Fruit fly (Drosophila melanogaster) whole organism, embryonic: ENCODE data around the gene fan.
A peak's percentile ranks its signal among the peaks of the same experiment; 100 is the strongest.

Source experiments
- ATbp ChIP-seq: fragments of 200-800 bp; sonication (Bioruptor generic); optimal IDR thresholded peaks from 2 replicates; lab custom pipeline; 2017; ENCODE audit warnings: missing biosample characterization, mild to moderate bottlenecking, missing genetic modification characterization, missing genetic modification reagents
- Abd-B ChIP-seq: fragments of 200-800 bp; sonication (Bioruptor generic); optimal IDR thresholded peaks from 2 replicates; lab custom pipeline; 2018; ENCODE audit warnings: missing biosample characterization, mild to moderate bottlenecking, missing genetic modification characterization, moderate library complexity
- Awh ChIP-seq: fragments of 200-800 bp; sonication (Bioruptor generic); IDR thresholded peaks from 2 replicates; pipeline ENCODE4, ENCODE4 v1.3.6; 2022; ENCODE audit warnings: missing biosample characterization, missing genetic modification characterization
- Bdp1 ChIP-seq: fragments of 200-800 bp; sonication (Bioruptor generic); optimal IDR thresholded peaks from 3 replicates; lab custom pipeline; 2016; ENCODE audit warnings: missing biosample characterization, missing genetic modification characterization
- CG10431 ChIP-seq: fragments of 200-800 bp; sonication (Bioruptor generic); optimal IDR thresholded peaks from 3 replicates; lab custom pipeline; 2018; ENCODE audit warnings: missing biosample characterization, mild to moderate bottlenecking, missing genetic modification characterization
- CG11456 ChIP-seq: fragments of 200-800 bp; sonication (Bioruptor generic); IDR thresholded peaks from 3 replicates; pipeline ENCODE4 v1.3.6; 2022; ENCODE audit warnings: missing biosample characterization, missing genetic modification characterization
- CG12391 ChIP-seq: fragments of 200-800 bp; sonication (Bioruptor generic); optimal IDR thresholded peaks from 3 replicates; lab custom pipeline; 2018; ENCODE audit warnings: missing biosample characterization, mild to moderate bottlenecking, missing genetic modification characterization, moderate library complexity
- CG1529 ChIP-seq: fragments of 200-800 bp; sonication (Bioruptor generic); optimal IDR thresholded peaks from 3 replicates; lab custom pipeline; 2018; ENCODE audit warnings: missing biosample characterization, missing genetic modification characterization
- CG18599 ChIP-seq: fragments of 200-800 bp; sonication (Bioruptor generic); optimal IDR thresholded peaks from 3 replicates; lab custom pipeline; 2017; ENCODE audit warnings: missing biosample characterization, missing genetic modification characterization, mild to moderate bottlenecking, moderate library complexity, missing genetic modification reagents
- CG18764 ChIP-seq: fragments of 200-800 bp; sonication (Bioruptor generic); optimal IDR thresholded peaks from 3 replicates; lab custom pipeline; 2016; ENCODE audit warnings: missing biosample characterization, missing genetic modification characterization
- CG2875 ChIP-seq: fragments of 200-800 bp; sonication (Bioruptor generic); optimal IDR thresholded peaks from 2 replicates; lab custom pipeline; 2017; ENCODE audit warnings: missing biosample characterization, mild to moderate bottlenecking, missing genetic modification characterization, missing genetic modification reagents
- CG33557 ChIP-seq: fragments of 200-800 bp; sonication (Bioruptor generic); optimal IDR thresholded peaks from 2 replicates; lab custom pipeline; 2019; ENCODE audit warnings: missing biosample characterization, mild to moderate bottlenecking, missing genetic modification characterization, moderate library complexity
- CG3847 ChIP-seq: fragments of 200-800 bp; sonication (Bioruptor generic); IDR thresholded peaks from 2 replicates; pipeline ENCODE4 v1.3.6; 2022; ENCODE audit warnings: missing biosample characterization, missing genetic modification characterization
- CG43689 ChIP-seq: fragments of 200-800 bp; sonication (Bioruptor generic); IDR thresholded peaks from 2 replicates; pipeline ENCODE4 v1.3.6; 2022; ENCODE audit warnings: missing biosample characterization, missing genetic modification characterization
- CG6254 ChIP-seq: fragments of 200-800 bp; sonication (Bioruptor generic); optimal IDR thresholded peaks from 3 replicates; lab custom pipeline; 2017; ENCODE audit warnings: mild to moderate bottlenecking, missing biosample characterization, missing genetic modification reagents, missing genetic modification characterization
- CG7963 ChIP-seq: fragments of 200-800 bp; sonication (Bioruptor generic); IDR thresholded peaks from 3 replicates; pipeline ENCODE4 v1.3.6; 2022; ENCODE audit warnings: missing biosample characterization, missing genetic modification characterization; ENCODE audit not compliant: partially characterized antibody
- CG8924 ChIP-seq: fragments of 200-800 bp; optimal IDR thresholded peaks from 3 replicates; lab custom pipeline; 2019; ENCODE audit warnings: missing biosample characterization, mild to moderate bottlenecking, missing genetic modification characterization, moderate library complexity
- Camta ChIP-seq: fragments of 200-800 bp; sonication (Bioruptor generic); optimal IDR thresholded peaks from 2 replicates; lab custom pipeline; 2016; ENCODE audit warnings: missing biosample characterization, missing genetic modification characterization
- Dad ChIP-seq: fragments of 200-800 bp; sonication (Bioruptor generic); optimal IDR thresholded peaks from 3 replicates; lab custom pipeline; 2016; ENCODE audit warnings: missing biosample characterization, missing genetic modification characterization
- Dip2 ChIP-seq: fragments of 200-800 bp; sonication (Bioruptor generic); IDR thresholded peaks from 2 replicates; pipeline ENCODE4 v1.3.6; 2022; ENCODE audit warnings: missing biosample characterization, missing genetic modification characterization
- Dip3 ChIP-seq: fragments of 200-800 bp; sonication (Bioruptor generic); optimal IDR thresholded peaks from 3 replicates; lab custom pipeline; 2016; ENCODE audit warnings: missing biosample characterization, missing genetic modification characterization
- Doc2 ChIP-seq: fragments of 200-800 bp; sonication (Bioruptor generic); IDR thresholded peaks from 2 replicates; pipeline ENCODE4 v1.3.6; 2022; ENCODE audit warnings: missing biosample characterization, missing genetic modification characterization
- Gsc ChIP-seq: fragments of 200-800 bp; sonication (Bioruptor generic); IDR thresholded peaks from 2 replicates; pipeline ENCODE4 v1.3.6; 2022; ENCODE audit warnings: missing biosample characterization, missing genetic modification characterization
- Myb ChIP-seq: fragments of 200-800 bp; sonication (Bioruptor generic); optimal IDR thresholded peaks from 2 replicates; lab custom pipeline; 2016; ENCODE audit warnings: missing biosample characterization, missing genetic modification characterization
- bigmax ChIP-seq: fragments of 200-800 bp; sonication (Bioruptor generic); optimal IDR thresholded peaks from 2 replicates; lab custom pipeline; 2018; ENCODE audit warnings: missing biosample characterization, mild to moderate bottlenecking, missing genetic modification characterization
- cato ChIP-seq: fragments of 200-800 bp; sonication (Bioruptor generic); optimal IDR thresholded peaks from 2 replicates; lab custom pipeline; 2016; ENCODE audit warnings: missing biosample characterization, missing genetic modification characterization, borderline replicate concordance
- dati ChIP-seq: fragments of 200-800 bp; sonication (Bioruptor generic); IDR thresholded peaks from 2 replicates; pipeline ENCODE4 v1.3.6; 2022; ENCODE audit warnings: missing biosample characterization, missing genetic modification characterization
- en ChIP-seq: fragments of 200-800 bp; sonication (Bioruptor generic); optimal IDR thresholded peaks from 2 replicates; lab custom pipeline; 2016; ENCODE audit warnings: missing biosample characterization, missing genetic modification characterization
- ewg ChIP-seq: fragments of 200-800 bp; sonication (Bioruptor generic); optimal IDR thresholded peaks from 3 replicates; lab custom pipeline; 2017; ENCODE audit warnings: mild to moderate bottlenecking, missing biosample characterization, missing genetic modification reagents, missing genetic modification characterization
- fd96Cb ChIP-seq: fragments of 200-800 bp; sonication (Bioruptor generic); optimal IDR thresholded peaks from 2 replicates; lab custom pipeline; 2018; ENCODE audit warnings: missing biosample characterization, mild to moderate bottlenecking, missing genetic modification characterization, moderate library complexity
- grn ChIP-seq: fragments of 200-800 bp; sonication (Bioruptor generic); optimal IDR thresholded peaks from 3 replicates; lab custom pipeline; 2017; ENCODE audit warnings: missing biosample characterization, missing genetic modification characterization
- gsb-n ChIP-seq: fragments of 200-800 bp; sonication (Bioruptor generic); optimal IDR thresholded peaks from 3 replicates; lab custom pipeline; 2018; ENCODE audit warnings: missing biosample characterization, mild to moderate bottlenecking, missing genetic modification characterization
- kni ChIP-seq: fragments of 200-800 bp; sonication (Bioruptor generic); optimal IDR thresholded peaks from 3 replicates; lab custom pipeline; 2017; ENCODE audit warnings: mild to moderate bottlenecking, missing biosample characterization, missing genetic modification reagents, missing genetic modification characterization
- lilli ChIP-seq: fragments of 200-800 bp; sonication (Bioruptor generic); optimal IDR thresholded peaks from 3 replicates; lab custom pipeline; 2016; ENCODE audit warnings: missing biosample characterization, missing genetic modification characterization
- lov ChIP-seq, 2 experiments: fragments of 200-800 bp in 1 of 2; fragments of >200 bp in 1 of 2; sonication (Bioruptor generic) in 1 of 2; IDR thresholded peaks in 1 of 2; optimal IDR thresholded peaks in 1 of 2; 2 replicates in 1 of 2; 3 replicates in 1 of 2; pipeline versions ENCODE4 v1.3.6 to Lab custom; 2017 to 2022; ENCODE audit warnings: missing biosample characterization in 1 of 2, missing genetic modification characterization in 1 of 2
- luna ChIP-seq: fragments of 200-800 bp; sonication (Bioruptor generic); optimal IDR thresholded peaks from 2 replicates; lab custom pipeline; 2016; ENCODE audit warnings: missing biosample characterization, missing genetic modification characterization
- mirr ChIP-seq: fragments of 200-800 bp; sonication (Bioruptor generic); optimal IDR thresholded peaks from 3 replicates; lab custom pipeline; 2018; ENCODE audit warnings: missing biosample characterization, mild to moderate bottlenecking, missing genetic modification characterization
- mld ChIP-seq: fragments of 200-800 bp; sonication (Bioruptor generic); IDR thresholded peaks from 3 replicates; pipeline ENCODE4 v1.3.6; 2022; ENCODE audit warnings: missing biosample characterization, missing genetic modification characterization; ENCODE audit not compliant: partially characterized antibody
- rib ChIP-seq: fragments of 200-800 bp; sonication (Bioruptor generic); IDR thresholded peaks from 2 replicates; pipeline ENCODE4 v1.3.6; 2022; ENCODE audit warnings: missing biosample characterization, missing genetic modification characterization
- stwl ChIP-seq: fragments of 200-800 bp; sonication (Bioruptor generic); optimal IDR thresholded peaks from 3 replicates; lab custom pipeline; 2018; ENCODE audit warnings: missing biosample characterization, mild to moderate bottlenecking, missing genetic modification characterization, moderate library complexity
- tio ChIP-seq: fragments of 200-800 bp; sonication (Bioruptor generic); optimal IDR thresholded peaks from 2 replicates; lab custom pipeline; 2017; ENCODE audit warnings: missing biosample characterization, missing genetic modification characterization, inconsistent platforms
- vnd ChIP-seq: fragments of 200-800 bp; sonication (Bioruptor generic); IDR thresholded peaks from 3 replicates; pipeline ENCODE4 v1.3.6; 2022; ENCODE audit warnings: missing biosample characterization, missing genetic modification characterization; ENCODE audit not compliant: partially characterized antibody
- wdn ChIP-seq: fragments of 200-800 bp; sonication (Bioruptor generic); IDR thresholded peaks from 2 replicates; pipeline ENCODE4 v1.3.6; 2022; ENCODE audit warnings: missing biosample characterization, missing genetic modification characterization

fan gene

DNA sequence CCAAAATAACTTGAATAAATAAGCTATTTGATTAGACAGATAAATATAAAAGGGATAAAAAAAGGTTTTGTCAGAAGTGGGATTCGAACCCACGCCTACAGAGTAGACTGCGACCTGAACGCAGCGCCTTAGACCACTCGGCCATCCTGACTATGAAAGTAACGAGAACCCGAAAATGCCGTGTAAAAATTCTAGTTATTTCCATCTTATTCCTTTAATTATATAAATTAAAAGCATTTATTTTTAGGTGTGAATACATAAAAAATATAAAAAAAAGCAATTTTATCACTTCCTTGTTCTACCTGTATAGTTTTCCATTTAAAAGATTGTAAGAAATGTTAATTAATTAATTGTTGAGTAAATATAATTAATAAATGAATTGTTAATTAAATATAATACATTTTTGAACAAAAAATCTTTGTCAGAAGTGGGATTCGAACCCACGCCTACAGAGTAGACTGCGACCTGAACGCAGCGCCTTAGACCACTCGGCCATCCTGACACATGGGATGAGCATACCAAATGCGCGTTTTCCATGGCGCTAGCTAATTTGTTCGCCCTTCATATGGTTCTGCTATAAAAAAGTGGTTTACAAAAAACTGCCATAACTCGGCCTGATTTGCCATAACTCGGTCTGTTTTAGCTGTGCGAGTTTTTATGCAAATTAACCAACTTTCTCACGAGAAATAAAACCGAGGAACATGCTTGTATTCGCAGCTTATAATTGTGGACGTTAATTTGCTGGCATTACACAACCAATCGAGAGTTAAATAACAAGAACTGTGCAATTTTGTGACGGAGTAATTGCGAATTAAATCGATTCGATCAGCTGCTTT lies 43.1 kb upstream of the fan start (continued):
- TF ChIP-seq kni (peak; percentile 40), stwl (tag; lab: Kevin White, UChicago) (no peak), CG18599 (GFP tag; lab: Kevin White, UChicago) (no peak), Gsc (GFP tag; lab: Robert Waterston, UW) (no peak), CG43689 (GFP tag; lab: Robert Waterston, UW) (no peak), Dad (GFP tag; lab: Kevin White, UChicago) (no peak), gsb-n (peak; percentile 34), Awh (GFP tag; lab: Robert Waterston, UW) (no peak), ATbp (GFP tag; lab: Kevin White, UChicago) (no peak), Doc2 (no peak), ewg (GFP tag; lab: Kevin White, UChicago) (no peak), CG7963 (GFP tag; lab: Robert Waterston, UW) (peak; percentile 90), Camta (no peak), mirr (GFP tag; lab: Kevin White, UChicago) (no peak), CG11456 (GFP tag; lab: Robert Waterston, UW) (no peak), lov (optimal IDR thresholded peaks at IDR 0.05; lab: Kevin White, UChicago) (no peak), lov (GFP tag; IDR thresholded peaks at IDR 0.05; lab: Robert Waterston, UW) (no peak), CG1529 (GFP tag; lab: Kevin White, UChicago) (no peak), CG8924 (tag; lab: Kevin White, UChicago) (peak; percentile 55), Abd-B (GFP tag; lab: Kevin White, UChicago) (no peak), CG33557 (peak; percentile 6), luna (GFP tag; lab: Kevin White, UChicago) (no peak), Dip3 (GFP tag; lab: Kevin White, UChicago) (no peak), CG12391 (tag; lab: Kevin White, UChicago) (peak; percentile 28), mld (GFP tag; lab: Robert Waterston, UW) (peak; percentile 90), CG10431 (GFP tag; lab: Kevin White, UChicago) (no peak), wdn (GFP tag; lab: Robert Waterston, UW) (no peak), bigmax (no peak), CG3847 (GFP tag; lab: Robert Waterston, UW) (no peak), tio (GFP tag; lab: Kevin White, UChicago) (no peak), rib (GFP tag; lab: Robert Waterston, UW) (no peak), CG6254 (GFP tag; lab: Kevin White, UChicago) (peak; percentile 51), cato (GFP tag; lab: Kevin White, UChicago) (no peak), lilli (GFP tag; lab: Kevin White, UChicago) (no peak), CG2875 (GFP tag; lab: Kevin White, UChicago) (no peak), en (GFP tag; lab: Kevin White, UChicago) (no peak), dati (GFP tag; lab: Robert Waterston, UW) (no peak), Myb (GFP tag; lab: Kevin White, UChicago) (no peak), vnd (GFP tag; lab: Robert Waterston, UW) (peak; percentile 64; the same call in 2 of the 3 replicates), grn (no peak), fd96Cb (no peak), Bdp1 (GFP tag; lab: Kevin White, UChicago) (peak; percentile 99), CG18764 (GFP tag; lab: Kevin White, UChicago) (no peak), Dip2 (no peak)
- TF ChIP-seq, all 482 proteins: peak for 84
